Worm (Caenorhabditis elegans) whole organism, late embryonic: Measurements from ENCODE around the gene pacs-1.

ENCODE experiments used
- F13H6.1 ChIP-seq: sonication (generic microtip); optimal IDR thresholded peaks from 2 replicates; lab custom pipeline; 2016; ENCODE audit warnings: missing genetic modification characterization, missing compliant biosample characterization
- K09A11.1 ChIP-seq: sonication (generic microtip); optimal IDR thresholded peaks from 2 replicates; lab custom pipeline; 2017; ENCODE audit warnings: antibody characterized with exemption, mild to moderate bottlenecking, missing genetic modification characterization, missing compliant biosample characterization; ENCODE audit not compliant: insufficient read depth
- ama-1 ChIP-seq: fragments of 150-350 bp; optimal IDR thresholded peaks from 2 replicates; lab custom pipeline; 2014
- ceh-2 ChIP-seq: sonication (generic microtip); optimal IDR thresholded peaks from 2 replicates; lab custom pipeline; 2016; ENCODE audit warnings: missing genotype, missing genetic modification characterization, missing compliant biosample characterization
- dve-1 ChIP-seq: sonication (generic microtip); optimal IDR thresholded peaks from 2 replicates; lab custom pipeline; 2017; ENCODE audit warnings: antibody characterized with exemption, mild to moderate bottlenecking, missing genetic modification characterization, missing compliant biosample characterization
- ets-4 ChIP-seq: sonication (generic microtip); optimal IDR thresholded peaks from 2 replicates; lab custom pipeline; 2016; ENCODE audit warnings: missing genetic modification characterization, missing compliant biosample characterization
- fax-1 ChIP-seq: sonication (generic microtip); optimal IDR thresholded peaks from 2 replicates; lab custom pipeline; 2016; ENCODE audit warnings: missing genotype, missing genetic modification characterization, missing compliant biosample characterization
- hlh-13 ChIP-seq: fragments of 200-800 bp; sonication (Bioruptor generic); optimal IDR thresholded peaks from 2 replicates; lab custom pipeline; 2018; ENCODE audit warnings: mild to moderate bottlenecking, missing genetic modification characterization, missing compliant biosample characterization
- nhr-11 ChIP-seq: fragments of 150-350 bp; optimal IDR thresholded peaks from 2 replicates; lab custom pipeline; 2014; ENCODE audit warnings: missing biosample characterization, missing genetic modification characterization
- pha-4 ChIP-seq: fragments of 150-350 bp; optimal IDR thresholded peaks from 2 replicates; lab custom pipeline; 2018; ENCODE audit warnings: missing biosample characterization, missing genetic modification reagents, missing genetic modification characterization
- sox-4 ChIP-seq: sonication (generic microtip); optimal IDR thresholded peaks from 2 replicates; lab custom pipeline; 2017; ENCODE audit warnings: mild to moderate bottlenecking, missing genetic modification characterization, inconsistent platforms, missing compliant biosample characterization
- zip-5 ChIP-seq: sonication (generic microtip); optimal IDR thresholded peaks from 2 replicates; lab custom pipeline; 2016; ENCODE audit warnings: missing genetic modification characterization, missing compliant biosample characterization

DNA sequence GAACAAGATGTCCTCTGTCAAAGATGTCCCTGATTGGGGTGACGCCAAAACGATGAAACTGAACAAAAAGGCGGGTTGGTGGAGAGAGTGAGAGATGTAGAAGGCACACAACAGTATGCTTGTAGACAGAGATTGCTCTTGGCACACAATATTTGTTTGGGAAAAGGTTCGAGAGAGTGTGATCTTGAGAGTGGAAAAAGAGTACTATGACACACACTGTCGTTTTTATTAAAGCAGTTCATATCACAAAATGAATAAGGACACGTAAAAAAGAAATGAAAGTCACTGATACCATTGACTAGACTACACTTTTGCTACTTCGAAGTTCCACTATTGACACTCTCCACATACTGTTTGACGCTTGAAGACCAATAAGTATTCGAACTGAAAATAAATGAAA lies 38.4 kb upstream of the pacs-1 start:
- TF ChIP-seq pha-4 (tag; lab: Kevin White, UChicago) (no peak), sox-4 (tag; lab: Kevin White, UChicago) (no peak), F13H6.1 (tag; lab: Kevin White, UChicago) (no peak), ceh-2 (no peak), dve-1 (no peak), nhr-11 (tag; lab: Kevin White, UChicago) (no peak), ama-1 (lab: Kevin White, UChicago) (no peak), K09A11.1 (tag; lab: Kevin White, UChicago) (no peak), ets-4 (tag; lab: Kevin White, UChicago) (no peak), zip-5 (no peak), hlh-13 (no peak), fax-1 (tag; lab: Kevin White, UChicago) (no peak)
